Fruit fly (Drosophila melanogaster): ENCODE data around the gene Pdf.

DNA sequence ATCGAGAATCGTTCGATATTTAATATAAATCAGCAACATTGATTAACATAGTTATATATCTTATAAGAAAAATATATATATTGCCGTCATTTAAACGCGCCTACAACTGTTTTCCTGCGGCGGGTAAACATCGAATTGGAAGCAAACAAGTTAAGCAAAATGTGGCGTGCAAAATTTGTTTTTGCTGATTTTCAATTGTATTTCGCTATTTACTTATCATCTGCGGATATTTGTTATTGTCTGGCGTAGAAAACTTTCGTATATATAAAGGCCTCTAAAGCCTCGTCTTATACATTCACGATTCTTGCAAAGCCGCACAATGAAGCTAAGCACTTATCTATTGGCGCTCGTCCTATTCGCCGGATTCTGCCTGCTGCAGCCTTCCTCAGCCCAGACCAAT lies 1.4 kb downstream of the Pdf start, which contains the start of gene CG43117:
- TF ChIP-seq dsf (GFP tag; optimal IDR thresholded peaks at IDR 0.05; ENCODE audit: borderline replicate concordance) = no peak
- no peak for TF ChIP-seq Myc (optimal IDR thresholded peaks at IDR 0.05)
- TF ChIP-seq psq (GFP tag; optimal IDR thresholded peaks at IDR 0.05) = no peak
- no peak for TF ChIP-seq Hr78 (GFP tag; optimal IDR thresholded peaks at IDR 0.05)
- no peak for TF ChIP-seq CG32264 (GFP tag; optimal IDR thresholded peaks at IDR 0.05)
- no peak for TF ChIP-seq Jra (GFP tag; optimal IDR thresholded peaks at IDR 0.05)
- no peak for TF ChIP-seq OdsH (GFP tag; optimal IDR thresholded peaks at IDR 0.05)
- no peak for TF ChIP-seq sv (GFP tag; optimal IDR thresholded peaks at IDR 0.05)
- no peak for TF ChIP-seq fru (GFP tag; optimal IDR thresholded peaks at IDR 0.05)
- no peak for TF ChIP-seq Sp1 (GFP tag; optimal IDR thresholded peaks at IDR 0.05)
- no peak for TF ChIP-seq Rel (GFP tag; optimal IDR thresholded peaks at IDR 0.05)
- no peak for TF ChIP-seq Rel (tag; optimal IDR thresholded peaks at IDR 0.05)
- no peak for TF ChIP-seq HLH106 (tag; optimal IDR thresholded peaks at IDR 0.05)
- no peak for TF ChIP-seq Abd-B (GFP tag; optimal IDR thresholded peaks at IDR 0.05)
